Fruit fly (Drosophila melanogaster) whole organism, prepupa: ENCODE results near the gene CSN6.

Experiments
- CG10669 ChIP-seq: fragments of 200-800 bp; sonication (Bioruptor generic); optimal IDR thresholded peaks from 3 replicates; lab custom pipeline; 2018; ENCODE audit warnings: missing biosample characterization, mild to moderate bottlenecking, missing genetic modification characterization, moderate library complexity
- CG11294 ChIP-seq: fragments of 200-800 bp; sonication (Bioruptor generic); IDR thresholded peaks from 2 replicates; pipeline ENCODE4 v1.3.6; 2022; ENCODE audit warnings: missing biosample characterization, missing genetic modification characterization
- CG31627 ChIP-seq: fragments of 200-800 bp; sonication (Bioruptor generic); optimal IDR thresholded peaks from 3 replicates; lab custom pipeline; 2016; ENCODE audit warnings: missing biosample characterization, missing genetic modification characterization
- CG34406 ChIP-seq: fragments of 200-800 bp; sonication (Bioruptor generic); optimal IDR thresholded peaks from 3 replicates; lab custom pipeline; 2016; ENCODE audit warnings: missing biosample characterization, missing genetic modification characterization
- CG6808 ChIP-seq: fragments of 200-800 bp; sonication (Bioruptor generic); optimal IDR thresholded peaks from 3 replicates; lab custom pipeline; 2017; ENCODE audit warnings: missing biosample characterization, missing genetic modification characterization, mild to moderate bottlenecking, moderate library complexity, missing genetic modification reagents
- Gug ChIP-seq: fragments of 200-800 bp; sonication (Bioruptor generic); IDR thresholded peaks from 2 replicates; pipeline ENCODE4 v1.3.6; 2022; ENCODE audit warnings: missing biosample characterization, missing genetic modification characterization
- Lpt ChIP-seq: fragments of 200-800 bp; sonication (Bioruptor generic); optimal IDR thresholded peaks from 3 replicates; lab custom pipeline; 2016; ENCODE audit warnings: missing biosample characterization, missing genetic modification characterization
- fkh ChIP-seq: fragments of 200-800 bp; sonication (Bioruptor generic); optimal IDR thresholded peaks from 3 replicates; lab custom pipeline; 2017; ENCODE audit warnings: missing biosample characterization, mild to moderate bottlenecking, missing genetic modification characterization, moderate library complexity
- net ChIP-seq: fragments of 200-800 bp; sonication (Bioruptor generic); optimal IDR thresholded peaks from 3 replicates; lab custom pipeline; 2016; ENCODE audit warnings: missing biosample characterization, missing genetic modification characterization
- salr ChIP-seq, 2 experiments: fragments of 200-800 bp; sonication (Bioruptor generic); optimal IDR thresholded peaks; 3 replicates each; lab custom pipeline; 2016 to 2018; ENCODE audit warnings: missing biosample characterization in 2 of 2, missing genetic modification characterization in 2 of 2, mild to moderate bottlenecking in 1 of 2

dm6 chr3R:22613448-22613847 is 32.9 kb downstream of the CSN6 start, which contains the start of the genes CG31156 and mRRF2:
- TF ChIP-seq Gug (GFP tag; lab: Robert Waterston, UW), result no peak
- no peak for TF ChIP-seq fkh (GFP tag; lab: Kevin White, UChicago)
- no peak for TF ChIP-seq CG11294 (GFP tag; lab: Robert Waterston, UW)
- TF ChIP-seq CG31627 (GFP tag; lab: Kevin White, UChicago), result no peak
- no peak for TF ChIP-seq CG6808
- no peak for TF ChIP-seq salr (GFP tag; optimal IDR thresholded peaks at IDR 0.05; lab: Kevin White, UChicago)
- no peak for TF ChIP-seq CG10669 (GFP tag; lab: Kevin White, UChicago)
- no peak for TF ChIP-seq Lpt (GFP tag; lab: Kevin White, UChicago)
- no peak for TF ChIP-seq CG34406 (GFP tag; lab: Kevin White, UChicago)
- no peak for TF ChIP-seq net (GFP tag; lab: Kevin White, UChicago)
